Worm (Caenorhabditis elegans): ENCODE measurements around the gene F14H12.17.

The F14H12.17 gene

DNA sequence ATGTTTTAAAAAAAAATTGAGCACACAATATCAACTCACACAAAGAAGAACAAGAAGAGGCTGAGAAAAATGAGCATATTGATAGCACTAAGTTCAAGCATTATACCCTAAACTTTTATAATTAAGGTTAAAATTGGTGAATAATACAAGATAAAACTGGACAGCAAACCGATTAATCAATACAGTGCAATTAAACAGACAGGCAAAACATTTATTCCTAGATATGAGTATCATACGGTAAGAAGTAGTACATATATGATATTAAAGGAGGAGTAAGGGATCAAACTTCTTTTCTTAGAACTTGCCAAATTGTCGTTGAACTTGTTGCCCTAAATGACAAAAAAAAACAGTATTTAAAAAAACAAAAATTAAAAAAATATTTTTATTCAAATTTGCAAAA is 8.9 kb upstream of the F14H12.17 start, which contains the start of gene R160.14:
Gene R160.14 (minus strand): TSS at position 101 of the 400 bp plus-strand sequence.
- no peak for TF ChIP-seq pat-9 (tag; optimal IDR thresholded peaks at IDR 0.05)
- no peak for TF ChIP-seq lin-11 (tag; optimal IDR thresholded peaks at IDR 0.05)
- TF ChIP-seq hlh-6 (tag; optimal IDR thresholded peaks at IDR 0.05), result no peak
- no peak for TF ChIP-seq ceh-2 (tag; optimal IDR thresholded peaks at IDR 0.05)
- TF ChIP-seq pax-1 (tag; optimal IDR thresholded peaks at IDR 0.05), result no peak
- TF ChIP-seq ceh-9 (tag; optimal IDR thresholded peaks at IDR 0.05), result no peak
- no peak for TF ChIP-seq sdc-2 (tag; optimal IDR thresholded peaks at IDR 0.05)
- no peak for TF ChIP-seq fkh-6 (tag; optimal IDR thresholded peaks at IDR 0.05)
- TF ChIP-seq elt-2 (tag; optimal IDR thresholded peaks at IDR 0.05), result no peak
- no peak for TF ChIP-seq ceh-19 (GFP tag; optimal IDR thresholded peaks at IDR 0.05)
- TF ChIP-seq sox-4 (tag; optimal IDR thresholded peaks at IDR 0.05), result no peak
- TF ChIP-seq hlh-15 (tag; optimal IDR thresholded peaks at IDR 0.05), result no peak

DNA sequence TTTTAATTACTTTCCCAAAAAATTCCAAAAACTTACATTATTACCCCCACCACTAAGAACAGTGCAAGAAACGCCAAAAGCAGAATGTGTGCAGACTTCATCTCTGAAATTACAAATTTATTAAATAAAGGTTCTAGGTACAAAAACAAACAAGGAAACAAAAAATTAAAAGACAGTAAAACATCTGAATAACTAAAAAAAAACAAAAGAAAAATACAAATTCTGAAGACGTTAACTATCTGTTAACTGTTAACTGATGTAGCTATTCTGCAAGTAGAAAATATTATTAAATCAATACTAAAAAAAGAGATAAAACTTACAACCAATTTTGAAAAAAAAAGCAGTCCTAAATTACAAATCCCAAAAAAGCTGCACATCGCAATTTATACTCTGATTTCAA is 8.3 kb upstream of the F14H12.17 start, which contains the start of gene R160.13:
Gene R160.13 (minus strand): TSS at position 101 of the 400 bp plus-strand sequence.
- no peak for TF ChIP-seq elt-4 (tag; optimal IDR thresholded peaks at IDR 0.05)
- TF ChIP-seq sdc-2 (tag; optimal IDR thresholded peaks at IDR 0.05), result no peak
- no peak for TF ChIP-seq ceh-45 (GFP tag; IDR thresholded peaks at IDR 0.05)
- TF ChIP-seq hlh-13 (GFP tag; optimal IDR thresholded peaks at IDR 0.05), result no peak
- no peak for TF ChIP-seq hlh-30 (tag; optimal IDR thresholded peaks at IDR 0.05; ENCODE audit: insufficient read depth)
- no peak for TF ChIP-seq ceh-14 (tag; optimal IDR thresholded peaks at IDR 0.05)
- TF ChIP-seq ama-1 (optimal IDR thresholded peaks at IDR 0.05), result no peak
- no peak for TF ChIP-seq ceh-9 (tag; optimal IDR thresholded peaks at IDR 0.05)
- TF ChIP-seq C38D4.7 (GFP tag; optimal IDR thresholded peaks at IDR 0.05), result no peak
- TF ChIP-seq lim-6 (tag; optimal IDR thresholded peaks at IDR 0.05), result no peak
- no peak for TF ChIP-seq pros-1 (tag; optimal IDR thresholded peaks at IDR 0.05)
- no peak for TF ChIP-seq ceh-31 (tag; optimal IDR thresholded peaks at IDR 0.05)
- no peak for TF ChIP-seq pqm-1 (tag; optimal IDR thresholded peaks at IDR 0.05)
- TF ChIP-seq tbx-7 (tag; optimal IDR thresholded peaks at IDR 0.05), result no peak
- no peak for TF ChIP-seq unc-42 (tag; optimal IDR thresholded peaks at IDR 0.05)
- no peak for TF ChIP-seq ceh-48 (tag; optimal IDR thresholded peaks at IDR 0.05)
- no peak for TF ChIP-seq fkh-10 (GFP tag; optimal IDR thresholded peaks at IDR 0.05)
- no peak for TF ChIP-seq nhr-11 (tag; optimal IDR thresholded peaks at IDR 0.05)

DNA sequence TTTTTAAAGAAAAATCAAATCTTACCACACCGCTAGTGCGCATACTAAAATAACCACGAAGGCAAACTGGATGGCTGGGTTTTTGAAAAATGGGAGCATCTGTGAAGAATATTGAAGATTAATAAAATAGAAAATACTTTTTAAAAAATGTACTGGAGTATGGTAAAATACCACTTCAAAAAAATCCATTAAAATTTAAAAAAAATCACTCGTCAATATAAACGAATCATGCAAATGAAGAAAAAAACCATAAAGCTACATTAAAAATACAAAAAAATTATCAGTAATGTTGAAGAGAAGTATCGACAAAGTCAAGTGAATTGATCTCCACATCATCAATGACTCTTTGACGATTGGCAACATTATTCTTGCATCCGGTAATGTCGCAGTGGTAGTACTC is 7.7 kb upstream of the F14H12.17 start, which contains the start of gene R160.5:
Gene R160.5 (minus strand): TSS at position 101 of the 400 bp plus-strand sequence.
- TF ChIP-seq mec-3 (tag; optimal IDR thresholded peaks at IDR 0.05; ENCODE audit: borderline replicate concordance) (no peak), pros-1 (tag; optimal IDR thresholded peaks at IDR 0.05) (no peak), unc-42 (tag; optimal IDR thresholded peaks at IDR 0.05) (no peak), fkh-6 (tag; optimal IDR thresholded peaks at IDR 0.05) (no peak), ceh-19 (GFP tag; optimal IDR thresholded peaks at IDR 0.05) (no peak)

DNA sequence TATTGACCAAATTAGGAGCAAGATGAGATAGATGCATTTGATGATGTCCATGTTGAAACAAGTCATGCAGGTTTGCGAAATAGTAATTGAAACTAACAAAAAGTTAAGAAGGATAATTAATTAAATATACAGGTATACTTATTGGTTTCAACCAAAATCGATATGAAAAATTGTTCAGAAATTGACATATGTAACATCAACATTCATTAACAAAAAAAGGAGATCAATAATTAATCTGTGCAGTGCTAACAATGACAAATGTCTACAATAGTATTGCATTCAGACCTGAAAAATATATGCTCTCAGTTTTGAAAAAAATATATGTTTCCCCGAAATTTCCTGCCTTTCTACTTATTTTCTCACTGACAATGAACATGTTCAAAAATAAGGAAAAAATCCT is 5.7 kb upstream of the F14H12.17 start, which contains the start of gene R160.4:
Gene R160.4 (minus strand): TSS at position 101 of the 400 bp plus-strand sequence.
- TF ChIP-seq K02D7.2 (tag; optimal IDR thresholded peaks at IDR 0.05), result no peak
- no peak for TF ChIP-seq hlh-30 (tag; optimal IDR thresholded peaks at IDR 0.05; ENCODE audit: insufficient read depth)
- TF ChIP-seq Y22D7AL.16 (tag; optimal IDR thresholded peaks at IDR 0.05), result no peak
- no peak for TF ChIP-seq ceh-6 (GFP tag; optimal IDR thresholded peaks at IDR 0.05)
- TF ChIP-seq nhr-232 (tag; optimal IDR thresholded peaks at IDR 0.05), result no peak
- no peak for TF ChIP-seq dmd-4 (tag; optimal IDR thresholded peaks at IDR 0.05; ENCODE audit: borderline replicate concordance)

DNA sequence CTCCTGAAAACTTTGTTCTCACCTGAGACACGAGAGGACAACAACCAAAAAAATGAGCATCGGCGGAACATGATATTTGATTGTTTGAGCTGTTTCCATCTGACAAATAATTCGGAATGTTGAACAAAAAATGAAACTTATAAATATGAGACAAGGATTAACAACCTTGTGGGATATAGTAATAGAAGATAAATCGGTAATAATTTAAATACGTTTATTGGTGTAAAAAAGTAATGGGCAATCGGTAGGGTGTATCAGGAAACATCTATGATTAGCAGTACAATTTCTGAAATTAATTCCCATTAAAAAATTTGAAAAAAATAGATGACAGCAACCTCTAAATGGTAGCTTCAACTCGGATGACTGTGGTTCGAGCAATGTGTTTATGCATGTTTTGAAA is 4.3 kb upstream of the F14H12.17 start, which contains the start of gene R160.10:
Gene R160.10 (minus strand): TSS at position 101 of the 400 bp plus-strand sequence.
- TF ChIP-seq che-1 (tag; optimal IDR thresholded peaks at IDR 0.05) (no peak), nhr-232 (tag; optimal IDR thresholded peaks at IDR 0.05) (no peak), lim-6 (tag; optimal IDR thresholded peaks at IDR 0.05) (no peak), odd-2 (tag; optimal IDR thresholded peaks at IDR 0.05) (no peak), fkh-6 (tag; optimal IDR thresholded peaks at IDR 0.05) (no peak), hlh-8 (tag; optimal IDR thresholded peaks at IDR 0.05) (no peak), ceh-6 (GFP tag; optimal IDR thresholded peaks at IDR 0.05) (no peak), fkh-10 (GFP tag; optimal IDR thresholded peaks at IDR 0.05) (no peak), npax-4 (tag; optimal IDR thresholded peaks at IDR 0.05) (no peak), ceh-2 (tag; optimal IDR thresholded peaks at IDR 0.05) (no peak), pax-1 (tag; optimal IDR thresholded peaks at IDR 0.05) (no peak), syd-9 (tag; optimal IDR thresholded peaks at IDR 0.05) (no peak), pat-9 (tag; optimal IDR thresholded peaks at IDR 0.05) (no peak), ahr-1 (tag; optimal IDR thresholded peaks at IDR 0.05) (no peak)

Data from whole organism, late embryonic.